3 fruit fly cellular contexts compared by ENCODE assay signal in genomic region chr3L:12053695-12054094, dm6.
A peak's percentile ranks its signal among the peaks of the same experiment; 100 is the strongest.
TF ChIP-seq lines count a peak whose summit lies in the region.

No protein-coding gene starts in this region.

TF ChIP-seq in whole organism, embryonic, 481 proteins besides CTCF, POLR2A, EP300 and RAD21 (continued from another document and continues in another):
- TF ChIP-seq sim (GFP tag; IDR thresholded peaks at IDR 0.05; lab: Robert Waterston, UW) (no peak), Abd-B (GFP tag; optimal IDR thresholded peaks at IDR 0.05; lab: Kevin White, UChicago) (peak; percentile 22), grau (tag; optimal IDR thresholded peaks at IDR 0.05; lab: Kevin White, UChicago) (peak; percentile 25), Xbp1 (GFP tag; optimal IDR thresholded peaks at IDR 0.05; lab: Kevin White, UChicago) (peak; percentile 9), ATbp (GFP tag; optimal IDR thresholded peaks at IDR 0.05; lab: Kevin White, UChicago) (peak; percentile 70), CG1602 (GFP tag; optimal IDR thresholded peaks at IDR 0.05; lab: Kevin White, UChicago) (peak; percentile 2), CG8388 (GFP tag; optimal IDR thresholded peaks at IDR 0.05; lab: Kevin White, UChicago) (peak; percentile 65), CG8765 (GFP tag; IDR thresholded peaks at IDR 0.05; lab: Robert Waterston, UW) (no peak), ap (GFP tag; IDR thresholded peaks at IDR 0.05; lab: Robert Waterston, UW) (0 out of 2 replicates have a peak, but pooled peaks have one; percentile 16), H2.0 (GFP tag; IDR thresholded peaks at IDR 0.05; lab: Robert Waterston, UW) (no peak), jumu (GFP tag; optimal IDR thresholded peaks at IDR 0.05; lab: Kevin White, UChicago) (peak; percentile 53), Aef1 (GFP tag; IDR thresholded peaks at IDR 0.05; lab: Robert Waterston, UW) (no peak), CG34422 (GFP tag; IDR thresholded peaks at IDR 0.05; lab: Robert Waterston, UW) (no peak), CG7556 (GFP tag; optimal IDR thresholded peaks at IDR 0.05; lab: Kevin White, UChicago) (peak; percentile 5), pb (GFP tag; optimal IDR thresholded peaks at IDR 0.05; lab: Kevin White, UChicago) (peak; percentile 53), slp2 (GFP tag; optimal IDR thresholded peaks at IDR 0.05; lab: Kevin White, UChicago) (peak; percentile 26), CG11093 (GFP tag; IDR thresholded peaks at IDR 0.05; lab: Robert Waterston, UW) (0 out of 3 replicates have a peak, but pooled peaks have one; percentile 45), ewg (GFP tag; optimal IDR thresholded peaks at IDR 0.05; lab: Kevin White, UChicago) (peak; percentile 17), Ada2b (GFP tag; IDR thresholded peaks at IDR 0.05; lab: Robert Waterston, UW) (peak; percentile 52), chif (GFP tag; optimal IDR thresholded peaks at IDR 0.05; lab: Kevin White, UChicago) (peak; percentile 32 to 48), sug (tag; optimal IDR thresholded peaks at IDR 0.05; lab: Kevin White, UChicago) (no peak), trem (tag; optimal IDR thresholded peaks at IDR 0.05; lab: Kevin White, UChicago) (peak; percentile 26), Trl (optimal IDR thresholded peaks at IDR 0.05; lab: Kevin White, UChicago) (no peak), Trl (GFP tag; optimal IDR thresholded peaks at IDR 0.05; lab: Kevin White, UChicago) (peak; percentile 53), crc (GFP tag; optimal IDR thresholded peaks at IDR 0.05; lab: Kevin White, UChicago) (no peak), CG17361 (GFP tag; IDR thresholded peaks at IDR 0.05; lab: Robert Waterston, UW) (peak; percentile 46; the same call in 2 of the 3 replicates), Dll (GFP tag; IDR thresholded peaks at IDR 0.05; lab: Robert Waterston, UW; ENCODE audit: partially characterized antibody) (no peak), CG9817 (tag; optimal IDR thresholded peaks at IDR 0.05; lab: Kevin White, UChicago) (no peak), CG30403 (GFP tag; optimal IDR thresholded peaks at IDR 0.05; lab: Kevin White, UChicago) (peak; percentile 51), Myb (GFP tag; optimal IDR thresholded peaks at IDR 0.05; lab: Kevin White, UChicago) (peak; percentile 5), tap (tag; optimal IDR thresholded peaks at IDR 0.05; lab: Kevin White, UChicago) (peak; percentile 63), pan (optimal IDR thresholded peaks at IDR 0.05; lab: Kevin White, UChicago) (no peak), pan (GFP tag; optimal IDR thresholded peaks at IDR 0.05 in 1 of 2, IDR thresholded peaks at IDR 0.05 in 1 of 2) (peak in 1 of 2 experiments; percentile 41), dm (GFP tag; optimal IDR thresholded peaks at IDR 0.05; lab: Kevin White, UChicago) (no peak), gfzf (GFP tag; optimal IDR thresholded peaks at IDR 0.05; lab: Kevin White, UChicago) (no peak), CG4360 (GFP tag; IDR thresholded peaks at IDR 0.05; lab: Robert Waterston, UW) (no peak), CG9437 (GFP tag; optimal IDR thresholded peaks at IDR 0.05; lab: Kevin White, UChicago) (no peak), Dek (tag; optimal IDR thresholded peaks at IDR 0.05; lab: Kevin White, UChicago) (no peak), CG12391 (tag; optimal IDR thresholded peaks at IDR 0.05; lab: Kevin White, UChicago) (peak; percentile 22), tin (GFP tag; optimal IDR thresholded peaks at IDR 0.05; lab: Kevin White, UChicago) (peak; percentile 70), ac (GFP tag; optimal IDR thresholded peaks at IDR 0.05; lab: Kevin White, UChicago) (no peak), CG2116 (GFP tag; optimal IDR thresholded peaks at IDR 0.05; lab: Kevin White, UChicago) (no peak), CG7839 (tag; optimal IDR thresholded peaks at IDR 0.05; lab: Kevin White, UChicago) (peak; percentile 34), bsh (GFP tag; optimal IDR thresholded peaks at IDR 0.05; lab: Kevin White, UChicago) (peak in 1 of 2 experiments; percentile 71)

TF ChIP-seq in whole organism, prepupa, 60 proteins besides CTCF, POLR2A, EP300 and RAD21 (continued from another document):
- TF ChIP-seq OdsH (GFP tag; optimal IDR thresholded peaks at IDR 0.05; lab: Kevin White, UChicago) (peak; percentile 68), Sox102F (GFP tag; optimal IDR thresholded peaks at IDR 0.05; lab: Kevin White, UChicago) (peak; percentile 91), net (GFP tag; optimal IDR thresholded peaks at IDR 0.05; lab: Kevin White, UChicago) (peak; percentile 44), lz (GFP tag; optimal IDR thresholded peaks at IDR 0.05; lab: Kevin White, UChicago) (peak; percentile 93), Lpt (GFP tag; optimal IDR thresholded peaks at IDR 0.05; lab: Kevin White, UChicago) (peak; percentile 34), CG6276 (GFP tag; optimal IDR thresholded peaks at IDR 0.05; lab: Kevin White, UChicago) (no peak), pdm3 (GFP tag; optimal IDR thresholded peaks at IDR 0.05; lab: Kevin White, UChicago) (peak; percentile 68), esn (GFP tag; optimal IDR thresholded peaks at IDR 0.05; lab: Kevin White, UChicago) (peak; percentile 94), CG6163 (GFP tag; IDR thresholded peaks at IDR 0.05; lab: Robert Waterston, UW) (peak; percentile 85), CG1621 (tag; optimal IDR thresholded peaks at IDR 0.05; lab: Kevin White, UChicago) (peak; percentile 55), CG32006 (GFP tag; optimal IDR thresholded peaks at IDR 0.05; lab: Kevin White, UChicago) (peak; percentile 58), CG6854 (GFP tag; optimal IDR thresholded peaks at IDR 0.05; lab: Kevin White, UChicago) (peak; percentile 83), CG8319 (GFP tag; optimal IDR thresholded peaks at IDR 0.05; lab: Kevin White, UChicago) (peak; percentile 60), Hr4 (GFP tag; optimal IDR thresholded peaks at IDR 0.05; lab: Kevin White, UChicago) (peak; percentile 39), fkh (GFP tag; optimal IDR thresholded peaks at IDR 0.05; lab: Kevin White, UChicago) (peak; percentile 14), eg (GFP tag; IDR thresholded peaks at IDR 0.05; lab: Robert Waterston, UW) (peak; percentile 47; the same call in 1 of the 3 replicates), Ets96B (tag; optimal IDR thresholded peaks at IDR 0.05; lab: Kevin White, UChicago) (peak; percentile 27), Met (GFP tag; optimal IDR thresholded peaks at IDR 0.05; lab: Kevin White, UChicago) (peak; percentile 95), CG11902 (GFP tag; optimal IDR thresholded peaks at IDR 0.05; lab: Kevin White, UChicago) (peak; percentile 68), Hr39 (GFP tag; optimal IDR thresholded peaks at IDR 0.05; lab: Kevin White, UChicago) (peak; percentile 93), vri (GFP tag; optimal IDR thresholded peaks at IDR 0.05; lab: Kevin White, UChicago) (peak; percentile 95), CG10669 (GFP tag; optimal IDR thresholded peaks at IDR 0.05; lab: Kevin White, UChicago) (peak; percentile 61), Sox15 (GFP tag; optimal IDR thresholded peaks at IDR 0.05; lab: Kevin White, UChicago) (peak; percentile 64), CG7368 (GFP tag; optimal IDR thresholded peaks at IDR 0.05; lab: Kevin White, UChicago) (peak; percentile 65), CG8119 (GFP tag; IDR thresholded peaks at IDR 0.05; lab: Robert Waterston, UW) (peak; percentile 51), CG3032 (tag; optimal IDR thresholded peaks at IDR 0.05; lab: Kevin White, UChicago) (peak; percentile 35), Blimp-1 (GFP tag; optimal IDR thresholded peaks at IDR 0.05; lab: Kevin White, UChicago) (peak; percentile 69), ss (GFP tag; optimal IDR thresholded peaks at IDR 0.05; lab: Kevin White, UChicago) (no peak), CG11762 (GFP tag; optimal IDR thresholded peaks at IDR 0.05; lab: Kevin White, UChicago; ENCODE audit: insufficient read depth) (peak; percentile 69), salr (GFP tag; optimal IDR thresholded peaks at IDR 0.05; lab: Kevin White, UChicago) (no peak), Eip93F (GFP tag; optimal IDR thresholded peaks at IDR 0.05; lab: Kevin White, UChicago) (peak; percentile 64), achi (GFP tag; optimal IDR thresholded peaks at IDR 0.05; lab: Kevin White, UChicago) (peak; percentile 64), CG34406 (GFP tag; optimal IDR thresholded peaks at IDR 0.05; lab: Kevin White, UChicago) (peak; percentile 63), fd85E (GFP tag; optimal IDR thresholded peaks at IDR 0.05; lab: Kevin White, UChicago) (peak; percentile 49), Hr38 (GFP tag; optimal IDR thresholded peaks at IDR 0.05; lab: Kevin White, UChicago) (no peak), topi (GFP tag; optimal IDR thresholded peaks at IDR 0.05; lab: Kevin White, UChicago) (peak; percentile 91), svp (GFP tag; lab: Kevin White, UChicago) (peak; percentile 96)

TF ChIP-seq in whole organism, wandering third instar larva, 38 proteins besides CTCF, POLR2A, EP300 and RAD21 (continued from another document):
- TF ChIP-seq Mio (GFP tag; optimal IDR thresholded peaks at IDR 0.05; lab: Kevin White, UChicago) (no peak), ey (GFP tag; optimal IDR thresholded peaks at IDR 0.05; lab: Kevin White, UChicago) (peak; percentile 91), Vsx2 (GFP tag; optimal IDR thresholded peaks at IDR 0.05; lab: Kevin White, UChicago; ENCODE audit: partially characterized antibody) (no peak), CrebA (GFP tag; optimal IDR thresholded peaks at IDR 0.05; lab: Kevin White, UChicago; ENCODE audit: borderline replicate concordance) (peak; percentile 74), OdsH (GFP tag; optimal IDR thresholded peaks at IDR 0.05; lab: Kevin White, UChicago) (peak; percentile 90), jim (GFP tag; optimal IDR thresholded peaks at IDR 0.05; lab: Kevin White, UChicago) (no peak), Sp1 (GFP tag; optimal IDR thresholded peaks at IDR 0.05; lab: Kevin White, UChicago) (peak; percentile 88)
